Worm (Caenorhabditis elegans): Measurements from ENCODE around the gene grl-26.
A peak's percentile ranks its signal among the peaks of the same experiment; 100 is the strongest.

Gene grl-26

ce11 chrIV:282008-282407, 40.6 kb downstream of the grl-26 start:
- TF ChIP-seq nhr-11 (tag; optimal IDR thresholded peaks at IDR 0.05) (no peak), C34F6.9 (tag; optimal IDR thresholded peaks at IDR 0.05) (peak; percentile 29), sma-9 (GFP tag; optimal IDR thresholded peaks at IDR 0.05) (peak; percentile 15), sma-9 (tag; optimal IDR thresholded peaks at IDR 0.05) (no peak), crh-2 (tag; optimal IDR thresholded peaks at IDR 0.05) (peak; percentile 67)

DNA sequence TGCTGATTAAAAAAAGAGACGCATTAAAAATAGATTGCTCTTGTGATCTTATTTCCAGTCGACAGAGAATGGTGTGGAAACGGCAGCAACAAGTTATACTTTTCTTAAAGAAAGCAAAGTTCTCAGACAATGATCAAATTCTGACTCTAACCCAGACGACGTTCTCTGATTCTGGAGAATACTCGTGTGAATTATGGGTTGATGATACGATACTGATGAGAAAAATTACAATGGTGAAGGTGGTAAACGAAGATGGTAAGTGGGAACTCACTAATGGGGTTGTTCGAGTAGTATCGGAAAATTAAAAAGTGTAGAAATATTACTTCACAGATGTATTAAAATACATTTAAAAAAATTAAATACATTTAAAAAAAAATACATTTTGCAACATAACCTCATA, 44.3 kb downstream of the grl-26 start:
- TF ChIP-seq snpc-4 (tag; optimal IDR thresholded peaks at IDR 0.05) (no peak), ama-1 (optimal IDR thresholded peaks at IDR 0.05) (no peak)

DNA sequence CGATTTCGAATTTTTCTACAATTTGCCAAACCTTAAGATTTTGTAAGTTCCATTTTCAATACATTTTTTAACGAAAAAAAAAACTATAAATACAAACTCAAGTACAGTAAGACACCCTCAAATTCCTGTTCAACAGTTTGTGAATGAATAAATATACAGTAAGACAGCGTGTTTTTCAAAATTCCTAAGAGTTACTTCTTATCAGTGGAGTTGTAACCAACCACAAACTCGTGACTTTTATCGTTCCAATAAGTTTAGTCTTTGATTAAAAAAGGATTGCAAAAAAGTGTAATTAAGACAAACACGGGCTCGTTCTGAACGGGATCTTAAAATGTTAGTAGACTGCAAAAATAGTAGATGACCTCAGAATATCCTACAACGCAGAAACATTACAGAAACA, 47.5 kb downstream of the grl-26 start:
- no peak for TF ChIP-seq nhr-25 (tag; optimal IDR thresholded peaks at IDR 0.05)
- peak in 1 of 2 experiments; percentile 11 for TF ChIP-seq lsy-2 (tag; optimal IDR thresholded peaks at IDR 0.05)
- TF ChIP-seq ZK546.5 (tag; optimal IDR thresholded peaks at IDR 0.05), result no peak
- TF ChIP-seq dmd-4 (tag; optimal IDR thresholded peaks at IDR 0.05), result no peak
- TF ChIP-seq blmp-1 (tag; optimal IDR thresholded peaks at IDR 0.05; ENCODE audit: insufficient read depth), result no peak
- no peak for TF ChIP-seq fos-1 (tag; optimal IDR thresholded peaks at IDR 0.05)
- TF ChIP-seq lin-39 (tag; optimal IDR thresholded peaks at IDR 0.05), result no peak
- TF ChIP-seq R02D3.7 (tag; optimal IDR thresholded peaks at IDR 0.05), result no peak
- TF ChIP-seq snpc-4 (tag; optimal IDR thresholded peaks at IDR 0.05), result no peak
- TF ChIP-seq nhr-237 (tag; optimal IDR thresholded peaks at IDR 0.05), result no peak
- no peak for TF ChIP-seq elt-1 (tag; optimal IDR thresholded peaks at IDR 0.05)
- peak; percentile 46 for TF ChIP-seq gmeb-1 (tag; optimal IDR thresholded peaks at IDR 0.05)
- TF ChIP-seq skn-1 (tag; optimal IDR thresholded peaks at IDR 0.05), result no peak
- TF ChIP-seq sma-9 (GFP tag; optimal IDR thresholded peaks at IDR 0.05), result peak; percentile 17
- no peak for TF ChIP-seq sma-9 (tag; optimal IDR thresholded peaks at IDR 0.05)

DNA sequence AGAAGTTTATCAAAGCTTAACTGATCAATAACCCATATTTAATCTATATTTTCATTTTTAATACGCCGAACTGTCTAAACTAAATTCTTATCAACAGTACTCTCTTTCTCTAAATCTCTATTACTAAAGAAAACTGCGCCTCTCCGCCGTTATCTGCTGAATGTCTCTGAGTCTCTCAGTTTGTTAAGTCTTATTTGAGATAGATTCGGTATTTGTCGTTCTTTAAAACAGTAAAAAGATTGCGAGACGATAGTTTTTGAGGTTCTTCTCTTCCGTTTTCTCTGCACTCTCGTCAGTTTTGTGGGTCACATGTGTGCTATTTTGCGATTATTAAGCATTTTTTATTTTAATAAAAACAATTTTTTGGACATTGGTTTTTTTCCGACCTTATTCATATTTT, 48.4 kb downstream of the grl-26 start, which contains the start of gene sma-10:
Gene sma-10, plus strand, starts transcription at position 236 of the 400 bp plus-strand sequence.
- no peak for TF ChIP-seq ZK546.5 (tag; optimal IDR thresholded peaks at IDR 0.05)
- TF ChIP-seq sma-9 (GFP tag; optimal IDR thresholded peaks at IDR 0.05), result peak; percentile 91
- no peak for TF ChIP-seq sma-9 (tag; optimal IDR thresholded peaks at IDR 0.05)
- TF ChIP-seq ceh-16 (tag; optimal IDR thresholded peaks at IDR 0.05), result no peak
- no peak for TF ChIP-seq ceh-82 (tag; optimal IDR thresholded peaks at IDR 0.05)
- peak; percentile 93 for TF ChIP-seq fos-1 (tag; optimal IDR thresholded peaks at IDR 0.05)
- TF ChIP-seq sem-4 (tag; optimal IDR thresholded peaks at IDR 0.05), result no peak
- peak; percentile 82 for TF ChIP-seq crh-2 (tag; optimal IDR thresholded peaks at IDR 0.05)
- TF ChIP-seq egl-27 (tag; optimal IDR thresholded peaks at IDR 0.05), result no peak
- no peak for TF ChIP-seq nhr-237 (tag; optimal IDR thresholded peaks at IDR 0.05)
- TF ChIP-seq elt-3 (tag; optimal IDR thresholded peaks at IDR 0.05), result no peak
- peak; percentile 82 for TF ChIP-seq sma-3 (GFP tag; optimal IDR thresholded peaks at IDR 0.05)
- no peak for TF ChIP-seq ama-1 (optimal IDR thresholded peaks at IDR 0.05)
- peak; percentile 71 for TF ChIP-seq gmeb-1 (tag; optimal IDR thresholded peaks at IDR 0.05)
- no peak for TF ChIP-seq nhr-10 (tag; optimal IDR thresholded peaks at IDR 0.05)
- TF ChIP-seq Y55F3AM.14 (GFP tag; optimal IDR thresholded peaks at IDR 0.05), result no peak
- peak; percentile 51 for TF ChIP-seq F13H6.1 (tag; optimal IDR thresholded peaks at IDR 0.05)
- no peak for TF ChIP-seq nhr-11 (tag; optimal IDR thresholded peaks at IDR 0.05)
- no peak for TF ChIP-seq alr-1 (tag; optimal IDR thresholded peaks at IDR 0.05)
- TF ChIP-seq nhr-25 (tag; optimal IDR thresholded peaks at IDR 0.05), result peak; percentile 39
- peak; percentile 37 for TF ChIP-seq nhr-21 (tag; optimal IDR thresholded peaks at IDR 0.05)
- TF ChIP-seq lin-11 (tag; optimal IDR thresholded peaks at IDR 0.05), result no peak
- TF ChIP-seq C34F6.9 (tag; optimal IDR thresholded peaks at IDR 0.05), result peak; percentile 3
- no peak for TF ChIP-seq aly-2 (tag; optimal IDR thresholded peaks at IDR 0.05)
- TF ChIP-seq dmd-4 (tag; optimal IDR thresholded peaks at IDR 0.05), result no peak
- TF ChIP-seq lin-13 (GFP tag; optimal IDR thresholded peaks at IDR 0.05), result no peak
- no peak for TF ChIP-seq snpc-4 (tag; optimal IDR thresholded peaks at IDR 0.05)
- no peak for TF ChIP-seq unc-39 (tag; optimal IDR thresholded peaks at IDR 0.05)
- peak; percentile 31 for TF ChIP-seq nhr-129 (tag; optimal IDR thresholded peaks at IDR 0.05)
- no peak for TF ChIP-seq ztf-11 (tag; optimal IDR thresholded peaks at IDR 0.05)
- no peak for TF ChIP-seq mab-5 (tag; optimal IDR thresholded peaks at IDR 0.05)
- no peak for TF ChIP-seq nhr-12 (tag; optimal IDR thresholded peaks at IDR 0.05)

Data from whole organism, L2 larva.